Worm (Caenorhabditis elegans): ENCODE measurements around the gene B0507.5.

- TF ChIP-seq ama-1 (optimal IDR thresholded peaks at IDR 0.05), result no peak
- TF ChIP-seq ceh-13 (GFP tag; optimal IDR thresholded peaks at IDR 0.05), result no peak
- TF ChIP-seq ets-7 (tag; optimal IDR thresholded peaks at IDR 0.05), result no peak
- no peak for TF ChIP-seq tra-4 (tag; optimal IDR thresholded peaks at IDR 0.05)
- TF ChIP-seq tbx-37 (GFP tag; conservative IDR thresholded peaks at IDR 0.05), result no peak
These were observed 7.6 kb upstream of the B0507.5 start, which contains the start of gene B0507.6 for ce11 chrV:8745858-8746257.

Data from whole organism, early embryonic.